Worm (Caenorhabditis elegans) whole organism, L1 larva: ENCODE data around the gene prp-6.

ENCODE experiments used
- nhr-237 ChIP-seq: fragments of 150-350 bp; optimal IDR thresholded peaks from 2 replicates; lab custom pipeline; 2014; ENCODE audit warnings: missing biosample characterization, missing genetic modification characterization
- nhr-47 ChIP-seq: sonication (generic microtip); optimal IDR thresholded peaks from 2 replicates; lab custom pipeline; 2016; ENCODE audit warnings: mild to moderate bottlenecking, missing genetic modification characterization, moderate library complexity, missing compliant biosample characterization
- pag-3 ChIP-seq: sonication (generic microtip); optimal IDR thresholded peaks from 2 replicates; lab custom pipeline; 2017; ENCODE audit warnings: missing genetic modification characterization, mild to moderate bottlenecking, missing compliant biosample characterization, antibody characterized with exemption, borderline replicate concordance; ENCODE audit not compliant: insufficient read depth
- pax-3 ChIP-seq: fragments of 200-800 bp; sonication (Bioruptor generic); optimal IDR thresholded peaks from 2 replicates; lab custom pipeline; 2018; ENCODE audit warnings: mild to moderate bottlenecking, missing genetic modification characterization, moderate library complexity, missing compliant biosample characterization
- pqm-1 ChIP-seq: sonication (generic microtip); optimal IDR thresholded peaks from 3 replicates; lab custom pipeline; 2017; ENCODE audit warnings: missing biosample characterization, missing genetic modification characterization
- unc-86 ChIP-seq: sonication (generic microtip); optimal IDR thresholded peaks from 2 replicates; lab custom pipeline; 2016; ENCODE audit warnings: missing genetic modification characterization, missing compliant biosample characterization
- ztf-11 ChIP-seq, 2 experiments: sonication (generic microtip); optimal IDR thresholded peaks; 2 replicates each; lab custom pipeline; 2016 to 2017; ENCODE audit warnings: missing genetic modification characterization in 2 of 2, missing biosample characterization in 1 of 2, missing compliant biosample characterization in 1 of 2

DNA sequence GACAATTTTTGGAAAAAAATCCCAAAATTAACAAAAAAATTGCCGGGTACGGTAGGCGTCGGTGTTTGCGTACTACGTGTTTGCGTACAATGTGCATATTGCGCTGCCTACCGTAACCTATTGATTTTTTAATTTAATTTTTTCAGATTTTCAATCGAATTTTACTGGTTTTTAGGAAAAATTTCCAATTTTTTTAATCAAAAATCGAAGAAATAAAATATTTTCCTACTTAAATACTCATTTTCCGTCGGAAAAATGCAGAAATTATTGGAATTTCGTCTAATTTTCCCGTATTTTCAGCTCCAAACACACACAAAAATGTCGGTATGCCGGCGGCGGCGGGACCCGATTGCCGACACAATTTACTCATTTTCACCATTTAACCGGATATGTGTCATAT lies 36.3 kb upstream of the prp-6 start, which contains the start of gene Y59A8B.21:
- TF ChIP-seq unc-86 (no peak), nhr-237 (tag; lab: Kevin White, UChicago) (no peak), pax-3 (no peak), ztf-11 (tag; optimal IDR thresholded peaks at IDR 0.05; lab: Kevin White, UChicago) (no peak), pag-3 (no peak), pqm-1 (tag; lab: Kevin White, UChicago) (no peak), nhr-47 (no peak)
